Fruit fly (Drosophila melanogaster): Measurements from ENCODE around the gene CG17917.

Gene CG17917

DNA sequence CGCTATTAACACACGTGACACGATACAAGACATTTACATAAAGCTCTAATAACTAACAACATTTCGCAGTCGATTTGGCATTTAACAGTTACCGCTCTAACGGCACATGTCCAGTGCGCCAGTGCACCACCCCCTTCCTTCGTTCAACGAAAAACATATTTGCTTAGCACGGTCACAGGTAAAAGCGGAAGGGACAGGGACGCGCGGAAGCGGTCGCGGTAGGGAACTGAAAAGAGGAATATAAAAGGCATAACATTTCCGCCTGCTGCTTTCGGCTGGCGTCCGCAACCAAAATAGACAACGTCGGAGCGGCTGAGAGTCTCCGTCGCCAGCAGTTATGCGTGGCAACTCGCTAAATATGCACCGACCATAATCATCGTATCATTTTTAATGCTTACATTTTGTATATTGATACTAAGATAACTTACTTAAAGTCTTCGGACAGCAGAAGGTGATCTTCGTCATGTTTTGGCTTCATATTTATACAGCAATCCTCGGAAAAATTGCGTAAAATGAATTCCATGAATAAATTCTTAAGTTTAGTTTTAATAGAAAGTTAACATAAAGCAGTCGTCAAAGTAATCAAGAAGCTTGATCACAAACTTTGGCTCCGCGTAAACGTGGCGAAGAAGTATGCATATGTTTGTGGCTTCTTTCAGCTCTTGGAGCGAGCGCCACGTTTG is 10.1 kb downstream of the CG17917 start (continued):
- TF ChIP-seq Eip78C (GFP tag) (peak; percentile 79), CG6276 (GFP tag; optimal IDR thresholded peaks at IDR 0.05) (peak; percentile 64), CG16779 (tag; optimal IDR thresholded peaks at IDR 0.05) (peak; percentile 5), Hr38 (GFP tag; optimal IDR thresholded peaks at IDR 0.05) (no peak), Gug (GFP tag; IDR thresholded peaks at IDR 0.05) (0 out of 2 replicates have a peak, but pooled peaks have one; percentile 26), CG6854 (GFP tag; optimal IDR thresholded peaks at IDR 0.05) (no peak), CG6808 (GFP tag; optimal IDR thresholded peaks at IDR 0.05) (peak; percentile 42), CG3032 (tag; optimal IDR thresholded peaks at IDR 0.05) (peak; percentile 42), achi (GFP tag; optimal IDR thresholded peaks at IDR 0.05) (peak; percentile 39), fd59A (GFP tag; optimal IDR thresholded peaks at IDR 0.05) (no peak), CG8319 (GFP tag; optimal IDR thresholded peaks at IDR 0.05) (no peak), svp (GFP tag) (no peak), salr (GFP tag; optimal IDR thresholded peaks at IDR 0.05) (peak in 1 of 2 experiments; percentile 54), Hr4 (GFP tag; optimal IDR thresholded peaks at IDR 0.05) (peak; percentile 76), Ets21C (GFP tag; optimal IDR thresholded peaks at IDR 0.05) (no peak), CG10669 (GFP tag; optimal IDR thresholded peaks at IDR 0.05) (peak; percentile 39), cyc (GFP tag; optimal IDR thresholded peaks at IDR 0.05) (no peak), CG11902 (GFP tag; optimal IDR thresholded peaks at IDR 0.05) (no peak)

DNA sequence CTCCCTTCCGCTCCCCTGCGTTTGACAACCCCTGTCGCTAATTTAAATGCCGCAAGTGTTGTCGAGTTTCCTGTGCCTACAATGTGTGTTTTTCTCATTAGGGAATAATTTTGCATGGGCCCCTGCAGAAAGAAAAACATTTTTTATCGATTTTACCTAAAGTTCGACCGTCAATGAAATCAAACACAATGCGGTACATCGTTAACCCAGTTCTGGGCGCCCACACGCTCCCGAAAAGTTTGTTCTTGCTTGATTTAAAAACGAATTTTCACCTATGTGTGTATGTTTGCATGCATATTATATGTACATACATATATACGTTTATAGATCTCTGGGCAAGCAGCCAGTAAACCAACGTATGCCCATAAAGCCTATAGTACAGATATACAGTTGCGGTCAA is 10.7 kb downstream of the CG17917 start:
- no peak for TF ChIP-seq CG31627 (GFP tag; optimal IDR thresholded peaks at IDR 0.05)
- TF ChIP-seq fd85E (GFP tag; optimal IDR thresholded peaks at IDR 0.05): no peak
- TF ChIP-seq CG7368 (GFP tag; optimal IDR thresholded peaks at IDR 0.05): no peak
- no peak for TF ChIP-seq salr (GFP tag; optimal IDR thresholded peaks at IDR 0.05)
- TF ChIP-seq CG6163 (GFP tag; IDR thresholded peaks at IDR 0.05): no peak
- TF ChIP-seq pdm3 (GFP tag; optimal IDR thresholded peaks at IDR 0.05): no peak
- no peak for TF ChIP-seq Smox (GFP tag; optimal IDR thresholded peaks at IDR 0.05)
- no peak for TF ChIP-seq Sox102F (GFP tag; optimal IDR thresholded peaks at IDR 0.05)
- no peak for TF ChIP-seq acj6 (GFP tag; optimal IDR thresholded peaks at IDR 0.05)
- TF ChIP-seq fkh (GFP tag; optimal IDR thresholded peaks at IDR 0.05): no peak
- no peak for TF ChIP-seq OdsH (GFP tag; optimal IDR thresholded peaks at IDR 0.05)
- TF ChIP-seq fd59A (GFP tag; optimal IDR thresholded peaks at IDR 0.05): no peak
- no peak for TF ChIP-seq lz (GFP tag; optimal IDR thresholded peaks at IDR 0.05)
- no peak for TF ChIP-seq esn (GFP tag; optimal IDR thresholded peaks at IDR 0.05)
- TF ChIP-seq ss (GFP tag; optimal IDR thresholded peaks at IDR 0.05): no peak

DNA sequence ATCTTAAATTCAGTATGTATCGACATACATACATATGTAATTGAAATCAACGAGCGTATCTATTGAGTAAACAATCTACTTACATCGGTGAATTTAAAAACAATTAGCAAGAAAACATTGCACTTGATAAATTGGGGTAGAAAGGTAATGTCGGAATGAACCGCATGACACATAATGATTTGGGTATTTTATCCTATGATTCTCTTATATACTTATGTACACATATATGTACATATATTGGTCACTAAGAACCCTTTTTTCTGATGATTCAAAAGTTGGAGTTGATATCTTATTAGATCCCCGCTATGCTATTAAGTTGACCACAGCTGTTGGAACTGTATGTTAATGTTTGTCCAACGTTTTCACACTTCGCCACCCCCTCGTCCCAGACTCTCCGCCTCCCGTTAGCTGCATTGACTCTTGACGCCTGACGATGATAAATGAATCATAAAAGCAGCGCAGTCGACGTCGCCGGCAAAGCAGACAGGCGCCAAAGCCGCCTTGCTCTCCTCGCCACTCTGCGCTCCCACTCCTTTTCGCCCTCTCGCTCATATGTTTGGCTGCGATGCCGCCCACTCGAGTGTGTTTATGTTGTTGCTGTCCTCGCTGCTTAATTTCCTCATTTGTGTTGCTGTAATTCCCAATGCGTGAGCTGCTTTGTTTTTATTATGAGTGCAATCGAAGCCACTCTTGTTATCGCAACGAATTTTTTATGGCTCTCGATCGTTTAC is 11.3 kb downstream of the CG17917 start:
- TF ChIP-seq Ets96B (tag; optimal IDR thresholded peaks at IDR 0.05): peak; percentile 39
- TF ChIP-seq Ets21C (GFP tag; optimal IDR thresholded peaks at IDR 0.05): no peak
- TF ChIP-seq fd59A (GFP tag; optimal IDR thresholded peaks at IDR 0.05): peak; percentile 54
- peak; percentile 31 for TF ChIP-seq CG10669 (GFP tag; optimal IDR thresholded peaks at IDR 0.05)
- no peak for TF ChIP-seq CG8319 (GFP tag; optimal IDR thresholded peaks at IDR 0.05)
- TF ChIP-seq CG11294 (GFP tag; IDR thresholded peaks at IDR 0.05): no peak
- peak; percentile 22 for TF ChIP-seq Smox (GFP tag; optimal IDR thresholded peaks at IDR 0.05)
- TF ChIP-seq Sox102F (GFP tag; optimal IDR thresholded peaks at IDR 0.05): peak; percentile 7
- peak; percentile 57 for TF ChIP-seq OdsH (GFP tag; optimal IDR thresholded peaks at IDR 0.05)
- TF ChIP-seq eg (GFP tag; IDR thresholded peaks at IDR 0.05): peak; percentile 53; the same call in 1 of the 3 replicates
- peak; percentile 3 for TF ChIP-seq Sox14 (GFP tag; optimal IDR thresholded peaks at IDR 0.05)
- TF ChIP-seq CG3919 (GFP tag; optimal IDR thresholded peaks at IDR 0.05): no peak
- peak; percentile 42 for TF ChIP-seq esn (GFP tag; optimal IDR thresholded peaks at IDR 0.05)
- TF ChIP-seq CG11902 (GFP tag; optimal IDR thresholded peaks at IDR 0.05): no peak
- peak; percentile 88 for TF ChIP-seq Eip78C (GFP tag)
- TF ChIP-seq CG16779 (tag; optimal IDR thresholded peaks at IDR 0.05): no peak
- TF ChIP-seq CG6163 (GFP tag; IDR thresholded peaks at IDR 0.05): no peak
- no peak for TF ChIP-seq dsx (GFP tag; optimal IDR thresholded peaks at IDR 0.05; ENCODE audit: poor library complexity, severe bottlenecking)
- TF ChIP-seq fd85E (GFP tag; optimal IDR thresholded peaks at IDR 0.05): no peak
- TF ChIP-seq cyc (GFP tag; optimal IDR thresholded peaks at IDR 0.05): no peak
- TF ChIP-seq Met (GFP tag; optimal IDR thresholded peaks at IDR 0.05): peak; percentile 10
- TF ChIP-seq CG3032 (tag; optimal IDR thresholded peaks at IDR 0.05): peak; percentile 11
- peak; percentile 31 for TF ChIP-seq net (GFP tag; optimal IDR thresholded peaks at IDR 0.05)
- no peak for TF ChIP-seq Sox15 (GFP tag; optimal IDR thresholded peaks at IDR 0.05)
- no peak for TF ChIP-seq CG1621 (tag; optimal IDR thresholded peaks at IDR 0.05)
- peak; percentile 13 for TF ChIP-seq CG6792 (GFP tag; optimal IDR thresholded peaks at IDR 0.05)
- TF ChIP-seq CG34406 (GFP tag; optimal IDR thresholded peaks at IDR 0.05): peak; percentile 22
- no peak for TF ChIP-seq Eip93F (GFP tag; optimal IDR thresholded peaks at IDR 0.05)
